Worm (Caenorhabditis elegans): ENCODE data around the gene C50E3.7.

- TF ChIP-seq him-1 (tag; optimal IDR thresholded peaks at IDR 0.05): no peak
- TF ChIP-seq dao-5 (tag; optimal IDR thresholded peaks at IDR 0.05): no peak
These were observed 39.6 kb upstream of the C50E3.7 start, which contains the start of gene clec-45 for ce11 chrV:7637801-7638200.

All from whole organism, L4/young adult.